Fruit fly (Drosophila melanogaster): ENCODE measurements around the gene CG42681.

DNA sequence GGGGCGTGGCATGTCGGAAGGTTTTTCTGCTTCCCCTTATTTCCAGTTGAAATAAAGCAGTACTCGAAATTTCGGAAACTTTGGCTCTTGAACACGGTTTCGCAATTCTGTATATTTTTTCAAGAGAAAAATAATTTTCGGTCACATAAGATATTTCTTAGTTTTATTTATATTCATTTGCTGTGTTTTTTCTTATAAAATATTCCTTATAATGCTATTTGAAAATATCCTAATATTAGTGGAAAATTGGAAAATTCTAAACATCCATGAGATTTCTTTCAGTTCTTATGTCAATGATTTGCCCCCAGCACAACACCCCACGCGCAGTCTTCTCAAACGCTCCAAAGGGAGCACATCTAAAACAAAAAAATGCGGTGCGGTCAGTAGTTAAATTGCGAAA lies 16.2 kb downstream of the CG42681 start, which contains the start of gene CG4691:
- TF ChIP-seq CG8478 (optimal IDR thresholded peaks at IDR 0.05) (no peak), CTCF (optimal IDR thresholded peaks at IDR 0.05) (no peak)

Data from S2 (cell line).